Fruit fly (Drosophila melanogaster) whole organism, embryonic: ENCODE results near the gene Pp1alpha-96A.

Source experiments
- CG11085 ChIP-seq: fragments of 200-800 bp; sonication (Bioruptor generic); IDR thresholded peaks from 2 replicates; pipeline ENCODE4 v1.3.6; 2022; ENCODE audit warnings: missing biosample characterization, missing genetic modification characterization
- CG11247 ChIP-seq: fragments of 200-800 bp; sonication (Bioruptor generic); IDR thresholded peaks from 2 replicates; pipeline ENCODE4 v1.3.6; 2022; ENCODE audit warnings: missing biosample characterization, missing genetic modification characterization
- CG6254 ChIP-seq: fragments of 200-800 bp; sonication (Bioruptor generic); optimal IDR thresholded peaks from 3 replicates; lab custom pipeline; 2017; ENCODE audit warnings: mild to moderate bottlenecking, missing biosample characterization, missing genetic modification reagents, missing genetic modification characterization
- CG8281 ChIP-seq: fragments of 200-800 bp; sonication (Bioruptor generic); optimal IDR thresholded peaks from 2 replicates; lab custom pipeline; 2018; ENCODE audit warnings: missing biosample characterization, mild to moderate bottlenecking, missing genetic modification characterization, moderate library complexity
- fru ChIP-seq: fragments of >200 bp; optimal IDR thresholded peaks from 2 replicates; lab custom pipeline; 2017
- inv ChIP-seq: fragments of 200-800 bp; sonication (Bioruptor generic); IDR thresholded peaks from 2 replicates; pipeline ENCODE4 v1.3.6; 2022; ENCODE audit warnings: missing biosample characterization, missing genetic modification characterization; ENCODE audit not compliant: partially characterized antibody
- pan ChIP-seq, 4 experiments: fragments of >200 bp in 3 of 4; fragments of 200-800 bp in 1 of 4; sonication (Bioruptor generic) in 1 of 4; optimal IDR thresholded peaks in 3 of 4; IDR thresholded peaks in 1 of 4; 2 replicates each; pipeline versions ENCODE4 v1.3.6 to Lab custom; 2017 to 2022; ENCODE audit warnings: missing biosample characterization in 2 of 4, missing genetic modification characterization in 2 of 4, mixed read lengths in 1 of 4
- run ChIP-seq: fragments of 200-800 bp; sonication (Bioruptor generic); optimal IDR thresholded peaks from 3 replicates; lab custom pipeline; 2018; ENCODE audit warnings: missing biosample characterization, mild to moderate bottlenecking, missing genetic modification characterization

- no peak for TF ChIP-seq pan (optimal IDR thresholded peaks at IDR 0.05; lab: Kevin White, UChicago)
- TF ChIP-seq pan (GFP tag; optimal IDR thresholded peaks at IDR 0.05 in 1 of 2, IDR thresholded peaks at IDR 0.05 in 1 of 2) = no peak
- TF ChIP-seq inv (GFP tag; lab: Robert Waterston, UW) = no peak
- no peak for TF ChIP-seq CG8281 (tag; lab: Kevin White, UChicago)
- no peak for TF ChIP-seq run (tag; lab: Kevin White, UChicago)
- TF ChIP-seq CG11247 (GFP tag; lab: Robert Waterston, UW) = no peak
- no peak for TF ChIP-seq CG6254 (GFP tag; lab: Kevin White, UChicago)
- TF ChIP-seq CG11085 = no peak
- no peak for TF ChIP-seq fru (lab: Kevin White, UChicago)
These were observed 50.3 kb downstream of the Pp1alpha-96A start for dm6 chr3R:24568251-24568932.
